Worm (Caenorhabditis elegans) whole organism, L3 larva: ENCODE data around the gene vgln-1.

Experiments used
- R02D3.7 ChIP-seq: fragments of 150-350 bp; optimal IDR thresholded peaks from 2 replicates; lab custom pipeline; 2014; ENCODE audit warnings: missing biosample characterization, missing genetic modification characterization
- ZK546.5 ChIP-seq: sonication (generic microtip); optimal IDR thresholded peaks from 2 replicates; lab custom pipeline; 2017; ENCODE audit warnings: missing biosample characterization, missing genetic modification characterization
- aly-2 ChIP-seq: fragments of 150-350 bp; optimal IDR thresholded peaks from 2 replicates; lab custom pipeline; 2014; ENCODE audit warnings: missing biosample characterization, missing genetic modification characterization
- ceh-16 ChIP-seq: sonication (generic microtip); optimal IDR thresholded peaks from 2 replicates; lab custom pipeline; 2017; ENCODE audit warnings: missing biosample characterization, missing genetic modification characterization
- ceh-28 ChIP-seq: fragments of 150-350 bp; optimal IDR thresholded peaks from 2 replicates; lab custom pipeline; 2014; ENCODE audit warnings: missing biosample characterization, missing genetic modification reagents, missing genetic modification characterization
- ceh-82 ChIP-seq: fragments of 150-350 bp; optimal IDR thresholded peaks from 2 replicates; lab custom pipeline; 2014; ENCODE audit warnings: missing biosample characterization, missing genetic modification characterization
- egl-27 ChIP-seq: sonication (generic microtip); optimal IDR thresholded peaks from 4 replicates; lab custom pipeline; 2017; ENCODE audit warnings: missing biosample characterization, missing genetic modification reagents, missing genetic modification characterization
- egl-5 ChIP-seq: fragments of 150-350 bp; optimal IDR thresholded peaks from 2 replicates; lab custom pipeline; 2017; ENCODE audit warnings: missing biosample characterization, missing genetic modification reagents, missing genetic modification characterization, inconsistent platforms
- elt-1 ChIP-seq: fragments of 150-350 bp; optimal IDR thresholded peaks from 2 replicates; lab custom pipeline; 2014; ENCODE audit warnings: missing biosample characterization, missing genetic modification characterization
- elt-3 ChIP-seq, 3 experiments: fragments of 150-350 bp in 1 of 3; sonication (generic microtip) in 2 of 3; optimal IDR thresholded peaks; 2 replicates in 2 of 3; 4 replicates in 1 of 3; lab custom pipeline; 2014 to 2017; ENCODE audit warnings: missing biosample characterization in 3 of 3, missing genetic modification characterization in 3 of 3
- eor-1 ChIP-seq, 2 experiments: fragments of 150-350 bp; optimal IDR thresholded peaks; 2 replicates each; lab custom pipeline; 2014 to 2018; ENCODE audit warnings: missing biosample characterization in 2 of 2, missing genetic modification characterization in 2 of 2
- fkh-10 ChIP-seq: sonication (generic microtip); optimal IDR thresholded peaks from 2 replicates; lab custom pipeline; 2017; ENCODE audit warnings: missing biosample characterization, missing genetic modification reagents, missing genetic modification characterization
- fkh-2 ChIP-seq: fragments of 150-350 bp; optimal IDR thresholded peaks from 2 replicates; lab custom pipeline; 2014; ENCODE audit warnings: missing biosample characterization, missing genetic modification reagents, missing genetic modification characterization
- fos-1 ChIP-seq: fragments of 150-350 bp; optimal IDR thresholded peaks from 2 replicates; lab custom pipeline; 2014; ENCODE audit warnings: missing biosample characterization, missing genetic modification characterization
- hmg-11 ChIP-seq: sonication (generic microtip); optimal IDR thresholded peaks from 2 replicates; lab custom pipeline; 2016; ENCODE audit warnings: missing genetic modification characterization, missing compliant biosample characterization
- lin-39 ChIP-seq: fragments of 150-350 bp; optimal IDR thresholded peaks from 2 replicates; lab custom pipeline; 2018; ENCODE audit warnings: missing biosample characterization, missing genetic modification reagents, missing genetic modification characterization
- lsy-12 ChIP-seq: sonication (generic microtip); optimal IDR thresholded peaks from 2 replicates; lab custom pipeline; 2016; ENCODE audit warnings: mild to moderate bottlenecking, missing genetic modification characterization, missing compliant biosample characterization
- mdl-1 ChIP-seq: fragments of 150-350 bp; optimal IDR thresholded peaks from 2 replicates; lab custom pipeline; 2014; ENCODE audit warnings: missing biosample characterization, missing genetic modification characterization
- mml-1 ChIP-seq: fragments of 150-350 bp; sonication (generic microtip); optimal IDR thresholded peaks from 3 replicates; lab custom pipeline; 2014; ENCODE audit warnings: missing biosample characterization, missing genetic modification characterization
- nhr-11 ChIP-seq: fragments of 150-350 bp; optimal IDR thresholded peaks from 2 replicates; lab custom pipeline; 2014; ENCODE audit warnings: missing biosample characterization, missing genetic modification characterization
- nhr-23 ChIP-seq: fragments of 150-350 bp; optimal IDR thresholded peaks from 2 replicates; lab custom pipeline; 2014; ENCODE audit warnings: missing biosample characterization, missing genetic modification reagents, missing genetic modification characterization
- nhr-25 ChIP-seq: sonication (generic microtip); optimal IDR thresholded peaks from 2 replicates; lab custom pipeline; 2017; ENCODE audit warnings: missing biosample characterization, missing genetic modification characterization
- nhr-28 ChIP-seq: fragments of 150-350 bp; optimal IDR thresholded peaks from 2 replicates; lab custom pipeline; 2014; ENCODE audit warnings: missing biosample characterization, missing genetic modification characterization
- nhr-43 ChIP-seq: sonication (generic microtip); optimal IDR thresholded peaks from 2 replicates; lab custom pipeline; 2016; ENCODE audit warnings: mild to moderate bottlenecking, missing genetic modification characterization, missing compliant biosample characterization; ENCODE audit not compliant: poor library complexity, severe bottlenecking
- nhr-67 ChIP-seq: fragments of 150-350 bp; optimal IDR thresholded peaks from 2 replicates; lab custom pipeline; 2014; ENCODE audit warnings: missing biosample characterization, missing genetic modification characterization
- nhr-76 ChIP-seq: fragments of 150-350 bp; sonication (generic microtip); optimal IDR thresholded peaks from 5 replicates; lab custom pipeline; 2014; ENCODE audit warnings: missing biosample characterization, missing genetic modification characterization
- nhr-77 ChIP-seq: fragments of 150-350 bp; optimal IDR thresholded peaks from 2 replicates; lab custom pipeline; 2014; ENCODE audit warnings: missing biosample characterization, missing genetic modification characterization
- pha-4 ChIP-seq: fragments of 150-350 bp; optimal IDR thresholded peaks from 2 replicates; lab custom pipeline; 2014; ENCODE audit warnings: missing biosample characterization, missing genetic modification reagents, missing genetic modification characterization
- sea-2 ChIP-seq: fragments of 150-350 bp; sonication (generic microtip); optimal IDR thresholded peaks from 4 replicates; lab custom pipeline; 2014; ENCODE audit warnings: missing biosample characterization, missing genetic modification reagents, missing genetic modification characterization
- skn-1 ChIP-seq: fragments of 150-350 bp; optimal IDR thresholded peaks from 2 replicates; lab custom pipeline; 2014; ENCODE audit warnings: missing biosample characterization, missing genetic modification characterization
- snpc-4 ChIP-seq: fragments of 150-350 bp; optimal IDR thresholded peaks from 2 replicates; lab custom pipeline; 2014; ENCODE audit warnings: missing biosample characterization, missing genetic modification characterization
- tbx-2 ChIP-seq: sonication (generic microtip); optimal IDR thresholded peaks from 2 replicates; lab custom pipeline; 2016; ENCODE audit warnings: mild to moderate bottlenecking, missing genetic modification characterization, missing compliant biosample characterization
- unc-39 ChIP-seq: sonication (generic microtip); optimal IDR thresholded peaks from 4 replicates; lab custom pipeline; 2017; ENCODE audit warnings: missing biosample characterization, missing genetic modification characterization
- unc-62 ChIP-seq: fragments of 150-350 bp; sonication (generic microtip); optimal IDR thresholded peaks from 4 replicates; lab custom pipeline; 2014; ENCODE audit warnings: missing biosample characterization, missing genetic modification reagents, missing genetic modification characterization
- zag-1 ChIP-seq: fragments of 150-350 bp; optimal IDR thresholded peaks from 2 replicates; lab custom pipeline; 2014; ENCODE audit warnings: missing biosample characterization, missing genetic modification characterization
- ztf-11 ChIP-seq: fragments of 150-350 bp; optimal IDR thresholded peaks from 2 replicates; lab custom pipeline; 2014; ENCODE audit warnings: missing biosample characterization, missing genetic modification characterization

The vgln-1 gene

DNA sequence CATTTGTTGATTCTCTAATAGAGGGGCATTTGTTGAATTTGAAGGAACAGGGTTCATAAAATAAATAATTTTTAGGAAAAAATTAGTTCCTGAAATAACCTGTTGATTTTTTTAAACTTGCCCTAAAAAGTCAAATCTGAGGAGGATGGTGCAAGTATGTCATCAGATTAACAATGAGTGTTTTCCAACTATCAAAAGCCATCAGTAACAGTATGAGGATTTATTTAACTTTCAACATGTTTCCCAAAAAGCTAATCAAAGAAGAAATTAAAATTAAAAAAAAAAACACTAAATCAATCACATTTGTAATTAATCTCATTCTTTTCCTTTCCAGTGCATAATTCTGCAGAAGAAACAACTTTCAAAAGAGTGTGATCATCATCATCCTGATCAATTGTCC, 31.3 kb downstream of the vgln-1 start, which contains the start of gene chil-5:
chil-5 (minus strand) TSS at position 101 of the 400 bp plus-strand sequence.
- TF ChIP-seq elt-3 (tag; optimal IDR thresholded peaks at IDR 0.05; lab: Kevin White, UChicago) (no peak), lsy-12 (tag; lab: Kevin White, UChicago) (no peak), skn-1 (tag; lab: Kevin White, UChicago) (no peak), unc-39 (tag; lab: Kevin White, UChicago) (no peak), ceh-28 (no peak), unc-62 (GFP tag; lab: Kevin White, UChicago) (no peak), fos-1 (tag; lab: Kevin White, UChicago) (no peak), mdl-1 (tag; lab: Kevin White, UChicago) (no peak), snpc-4 (tag; lab: Kevin White, UChicago) (no peak), pha-4 (no peak)

DNA sequence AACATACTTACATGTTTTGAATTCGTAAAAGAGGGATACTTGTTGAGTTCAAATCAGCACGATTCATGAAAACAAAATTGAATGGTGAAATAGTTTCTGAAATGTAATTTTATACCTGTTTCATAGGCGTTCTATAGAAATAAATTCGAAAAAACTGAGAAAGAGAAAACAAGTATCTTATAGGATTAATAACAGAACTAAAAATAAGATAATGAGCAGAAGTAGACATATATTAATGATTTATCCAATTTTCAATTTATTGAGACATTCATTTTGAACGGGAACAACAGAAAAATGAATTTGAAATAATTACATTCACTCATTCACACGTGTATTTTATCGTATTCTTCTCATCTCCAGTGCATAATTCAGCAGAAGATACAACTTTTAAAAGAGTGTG, 33.1 kb downstream of the vgln-1 start, which contains the start of gene chil-6:
chil-6 (minus strand) TSS at position 101 of the 400 bp plus-strand sequence.
- no peak for TF ChIP-seq tbx-2
- no peak for TF ChIP-seq fkh-10 (GFP tag; lab: Kevin White, UChicago)
- TF ChIP-seq nhr-23 (tag; lab: Kevin White, UChicago), result no peak
- TF ChIP-seq fos-1 (tag; lab: Kevin White, UChicago), result no peak
- no peak for TF ChIP-seq hmg-11 (tag; lab: Kevin White, UChicago)
- no peak for TF ChIP-seq ztf-11 (tag; lab: Kevin White, UChicago)
- no peak for TF ChIP-seq ceh-16 (tag; lab: Kevin White, UChicago)

DNA sequence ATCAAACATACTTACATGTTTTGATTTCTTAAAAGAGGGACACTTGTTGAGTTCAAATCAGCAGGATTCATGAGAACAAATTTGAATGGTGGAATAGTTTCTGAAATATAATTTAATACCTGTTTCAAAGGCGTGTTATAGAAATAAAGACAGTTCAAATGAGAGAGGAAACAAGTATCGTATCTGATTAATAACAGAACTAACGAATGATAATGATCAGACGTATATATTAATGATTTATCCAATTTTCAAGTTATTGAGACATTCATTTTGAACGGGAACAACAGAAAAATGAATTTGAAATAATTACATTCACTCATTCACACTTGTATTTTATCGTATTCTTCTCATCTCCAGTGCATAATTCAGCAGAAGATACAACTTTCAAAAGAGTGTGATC, 35.3 kb downstream of the vgln-1 start, which contains the start of gene chil-4:
chil-4 (minus strand) TSS at position 101 of the 400 bp plus-strand sequence.
- TF ChIP-seq hmg-11 (tag; lab: Kevin White, UChicago), result no peak
- no peak for TF ChIP-seq nhr-67 (tag; lab: Kevin White, UChicago)
- TF ChIP-seq ceh-28, result no peak
- no peak for TF ChIP-seq mdl-1 (tag; lab: Kevin White, UChicago)
- TF ChIP-seq eor-1 (tag; optimal IDR thresholded peaks at IDR 0.05; lab: Kevin White, UChicago), result no peak
- TF ChIP-seq egl-5 (tag; lab: Kevin White, UChicago), result no peak
- TF ChIP-seq ceh-82, result no peak
- no peak for TF ChIP-seq ZK546.5
- TF ChIP-seq egl-27 (tag; lab: Kevin White, UChicago), result no peak
- TF ChIP-seq lin-39 (tag; lab: Kevin White, UChicago), result no peak
- no peak for TF ChIP-seq aly-2 (tag; lab: Kevin White, UChicago)
- TF ChIP-seq R02D3.7, result no peak
- TF ChIP-seq, all 47 proteins: peak for 0

- TF ChIP-seq ceh-16 (tag; lab: Kevin White, UChicago), result no peak
- no peak for TF ChIP-seq ceh-28
- no peak for TF ChIP-seq nhr-25
- no peak for TF ChIP-seq aly-2 (tag; lab: Kevin White, UChicago)
- no peak for TF ChIP-seq zag-1 (tag; lab: Kevin White, UChicago)
- no peak for TF ChIP-seq tbx-2
- TF ChIP-seq sea-2 (GFP tag; lab: Kevin White, UChicago), result no peak
- no peak for TF ChIP-seq mml-1 (tag; lab: Kevin White, UChicago)
- TF ChIP-seq elt-1 (tag; lab: Kevin White, UChicago), result no peak
- TF ChIP-seq egl-5 (tag; lab: Kevin White, UChicago), result no peak
- TF ChIP-seq nhr-28, result no peak
- no peak for TF ChIP-seq nhr-11 (tag; lab: Kevin White, UChicago)
- no peak for TF ChIP-seq ztf-11 (tag; lab: Kevin White, UChicago)
- no peak for TF ChIP-seq pha-4
- TF ChIP-seq skn-1 (tag; lab: Kevin White, UChicago), result no peak
Observed at ce11 chrII:9850945-9851344, 39.9 kb downstream of the vgln-1 start, which contains the start of gene ZK938.10. TSS of gene ZK938.10 (minus strand) at chrII:9851045.

- no peak for TF ChIP-seq nhr-67 (tag; lab: Kevin White, UChicago)
- TF ChIP-seq fos-1 (tag; lab: Kevin White, UChicago), result no peak
- TF ChIP-seq fkh-2 (tag; lab: Kevin White, UChicago), result no peak
- TF ChIP-seq nhr-77 (tag; lab: Kevin White, UChicago), result no peak
- no peak for TF ChIP-seq aly-2 (tag; lab: Kevin White, UChicago)
- TF ChIP-seq eor-1 (tag; optimal IDR thresholded peaks at IDR 0.05; lab: Kevin White, UChicago), result no peak
- no peak for TF ChIP-seq mdl-1 (tag; lab: Kevin White, UChicago)
- no peak for TF ChIP-seq nhr-43
- no peak for TF ChIP-seq nhr-28
- no peak for TF ChIP-seq nhr-76
- TF ChIP-seq ztf-11 (tag; lab: Kevin White, UChicago), result no peak
Observed at ce11 chrII:9849497-9849896, 41.4 kb downstream of the vgln-1 start, which contains the start of gene old-2. TSS of gene old-2 (minus strand) at chrII:9849597.
